Fruit fly (Drosophila melanogaster) whole organism, embryonic: ENCODE results near the gene CG16758.

ENCODE experiments used
- ATbp ChIP-seq: fragments of 200-800 bp; sonication (Bioruptor generic); optimal IDR thresholded peaks from 2 replicates; lab custom pipeline; 2017; ENCODE audit warnings: missing biosample characterization, mild to moderate bottlenecking, missing genetic modification characterization, missing genetic modification reagents
- Awh ChIP-seq: fragments of 200-800 bp; sonication (Bioruptor generic); IDR thresholded peaks from 2 replicates; pipeline ENCODE4, ENCODE4 v1.3.6; 2022; ENCODE audit warnings: missing biosample characterization, missing genetic modification characterization
- Blimp-1 ChIP-seq: fragments of 200-800 bp; sonication (Bioruptor generic); optimal IDR thresholded peaks from 3 replicates; lab custom pipeline; 2018; ENCODE audit warnings: missing biosample characterization, missing genetic modification characterization, mild to moderate bottlenecking, moderate library complexity, missing genetic modification reagents
- CG12236 ChIP-seq: fragments of 200-800 bp; sonication (Bioruptor generic); optimal IDR thresholded peaks from 2 replicates; lab custom pipeline; 2016; ENCODE audit warnings: missing biosample characterization, missing genetic modification characterization
- CG12391 ChIP-seq: fragments of 200-800 bp; sonication (Bioruptor generic); optimal IDR thresholded peaks from 3 replicates; lab custom pipeline; 2018; ENCODE audit warnings: missing biosample characterization, mild to moderate bottlenecking, missing genetic modification characterization, moderate library complexity
- CG15601 ChIP-seq: fragments of 200-800 bp; sonication (Bioruptor generic); optimal IDR thresholded peaks from 3 replicates; lab custom pipeline; 2019; ENCODE audit warnings: missing biosample characterization, mild to moderate bottlenecking, missing genetic modification characterization, moderate library complexity
- CG17361 ChIP-seq: fragments of 200-800 bp; sonication (Bioruptor generic); IDR thresholded peaks from 3 replicates; pipeline ENCODE4 v1.3.6; 2022; ENCODE audit warnings: missing biosample characterization, missing genetic modification characterization
- CG17912 ChIP-seq: fragments of 200-800 bp; sonication (Bioruptor generic); optimal IDR thresholded peaks from 2 replicates; lab custom pipeline; 2018; ENCODE audit warnings: missing biosample characterization, mild to moderate bottlenecking, missing genetic modification characterization
- CG18599 ChIP-seq: fragments of 200-800 bp; sonication (Bioruptor generic); optimal IDR thresholded peaks from 3 replicates; lab custom pipeline; 2017; ENCODE audit warnings: missing biosample characterization, missing genetic modification characterization, mild to moderate bottlenecking, moderate library complexity, missing genetic modification reagents
- CG18619 ChIP-seq: fragments of 200-800 bp; sonication (Bioruptor generic); optimal IDR thresholded peaks from 3 replicates; lab custom pipeline; 2017; ENCODE audit warnings: missing biosample characterization, mild to moderate bottlenecking, missing genetic modification characterization
- CG2116 ChIP-seq: fragments of 200-800 bp; sonication (Bioruptor generic); optimal IDR thresholded peaks from 3 replicates; lab custom pipeline; 2018; ENCODE audit warnings: missing biosample characterization, mild to moderate bottlenecking, missing genetic modification characterization
- CG32532 ChIP-seq: fragments of 200-800 bp; sonication (Bioruptor generic); IDR thresholded peaks from 2 replicates; pipeline ENCODE4 v1.3.6; 2022; ENCODE audit warnings: missing biosample characterization, missing genetic modification characterization
- CG6175 ChIP-seq: fragments of 200-800 bp; sonication (Bioruptor generic); IDR thresholded peaks from 3 replicates; pipeline ENCODE4 v1.3.6; 2022; ENCODE audit warnings: missing biosample characterization, missing genetic modification characterization
- CG6272 ChIP-seq: fragments of 200-800 bp; sonication (Bioruptor generic); IDR thresholded peaks from 2 replicates; pipeline ENCODE4 v1.3.6; 2022; ENCODE audit warnings: missing biosample characterization, missing genetic modification characterization
- CG8290 ChIP-seq, 3 experiments: fragments of 200-800 bp; sonication (Bioruptor generic); optimal IDR thresholded peaks; 2 replicates each; lab custom pipeline; 2016 to 2019; ENCODE audit warnings: missing biosample characterization in 3 of 3, missing genetic modification characterization in 3 of 3, mild to moderate bottlenecking in 2 of 3, moderate library complexity in 1 of 3
- CrebB ChIP-seq: fragments of 200-800 bp; sonication (Bioruptor generic); optimal IDR thresholded peaks from 3 replicates; lab custom pipeline; 2018; ENCODE audit warnings: missing biosample characterization, mild to moderate bottlenecking, missing genetic modification characterization
- Doc3 ChIP-seq: fragments of 200-800 bp; sonication (Bioruptor generic); IDR thresholded peaks from 3 replicates; pipeline ENCODE4 v1.3.6; 2022; ENCODE audit warnings: missing biosample characterization, missing genetic modification characterization; ENCODE audit not compliant: partially characterized antibody
- Drgx ChIP-seq: fragments of 200-800 bp; sonication (Bioruptor generic); IDR thresholded peaks from 2 replicates; pipeline ENCODE4 v1.3.6; 2022; ENCODE audit warnings: missing biosample characterization, missing genetic modification characterization
- Ets97D ChIP-seq: fragments of 200-800 bp; sonication (Bioruptor generic); optimal IDR thresholded peaks from 3 replicates; lab custom pipeline; 2016; ENCODE audit warnings: missing biosample characterization, missing genetic modification characterization
- HLH4C ChIP-seq: fragments of 200-800 bp; sonication (Bioruptor generic); IDR thresholded peaks from 3 replicates; pipeline ENCODE4 v1.3.6; 2022; ENCODE audit warnings: missing biosample characterization, missing genetic modification characterization; ENCODE audit not compliant: partially characterized antibody
- Hr51 ChIP-seq, 2 experiments: fragments of 200-800 bp; sonication (Bioruptor generic); optimal IDR thresholded peaks; 2 replicates in 1 of 2; 3 replicates in 1 of 2; lab custom pipeline; 2016 to 2018; ENCODE audit warnings: missing biosample characterization in 2 of 2, missing genetic modification characterization in 2 of 2, mild to moderate bottlenecking in 1 of 2, moderate library complexity in 1 of 2
- Hr78 ChIP-seq, 2 experiments: fragments of 200-800 bp in 1 of 2; fragments of >200 bp in 1 of 2; sonication (Bioruptor generic) in 1 of 2; optimal IDR thresholded peaks; 2 replicates each; lab custom pipeline; 2017 to 2019; ENCODE audit warnings: missing biosample characterization in 2 of 2, missing genetic modification characterization in 2 of 2, mild to moderate bottlenecking in 1 of 2, moderate library complexity in 1 of 2
- Meics ChIP-seq: fragments of 200-800 bp; sonication (Bioruptor generic); optimal IDR thresholded peaks from 2 replicates; lab custom pipeline; 2017; ENCODE audit warnings: missing biosample characterization, mild to moderate bottlenecking, missing genetic modification characterization
- Nf-YC ChIP-seq: fragments of 200-800 bp; optimal IDR thresholded peaks from 3 replicates; lab custom pipeline; 2019; ENCODE audit warnings: missing biosample characterization, mild to moderate bottlenecking, missing genetic modification characterization, moderate library complexity
- Sox102F ChIP-seq: fragments of 200-800 bp; sonication (Bioruptor generic); optimal IDR thresholded peaks from 2 replicates; lab custom pipeline; 2018; ENCODE audit warnings: missing biosample characterization, mild to moderate bottlenecking, missing genetic modification characterization, moderate library complexity
- ash1 ChIP-seq: fragments of 200-800 bp; sonication (Bioruptor generic); optimal IDR thresholded peaks from 2 replicates; lab custom pipeline; 2018; ENCODE audit warnings: missing biosample characterization, mild to moderate bottlenecking, missing genetic modification characterization
- ci ChIP-seq: fragments of 200-800 bp; sonication (Bioruptor generic); IDR thresholded peaks from 3 replicates; pipeline ENCODE4 v1.3.6; 2022; ENCODE audit warnings: missing biosample characterization, missing genetic modification characterization
- crp ChIP-seq, 2 experiments: fragments of 200-800 bp; sonication (Bioruptor generic); optimal IDR thresholded peaks; 2 replicates in 1 of 2; 3 replicates in 1 of 2; lab custom pipeline; 2017; ENCODE audit warnings: missing biosample characterization in 2 of 2, missing genetic modification characterization in 2 of 2, mild to moderate bottlenecking in 1 of 2, moderate library complexity in 1 of 2
- dan ChIP-seq: fragments of 200-800 bp; sonication (Bioruptor generic); IDR thresholded peaks from 2 replicates; pipeline ENCODE4 v1.3.6; 2022; ENCODE audit warnings: missing biosample characterization, missing genetic modification characterization
- dmrt99B ChIP-seq: fragments of 200-800 bp; sonication (Bioruptor generic); optimal IDR thresholded peaks from 2 replicates; lab custom pipeline; 2018; ENCODE audit warnings: missing biosample characterization, mild to moderate bottlenecking, missing genetic modification characterization, moderate library complexity
- dpn ChIP-seq, 2 experiments: fragments of 200-800 bp; sonication (Bioruptor generic); optimal IDR thresholded peaks; 3 replicates each; lab custom pipeline; 2016; ENCODE audit warnings: missing biosample characterization in 2 of 2, missing genetic modification characterization in 2 of 2
- fd102C ChIP-seq: fragments of 200-800 bp; sonication (Bioruptor generic); optimal IDR thresholded peaks from 2 replicates; lab custom pipeline; 2018; ENCODE audit warnings: missing biosample characterization, mild to moderate bottlenecking, missing genetic modification characterization, moderate library complexity
- gfzf ChIP-seq: fragments of 200-800 bp; sonication (Bioruptor generic); optimal IDR thresholded peaks from 2 replicates; lab custom pipeline; 2016; ENCODE audit warnings: missing biosample characterization, mild to moderate bottlenecking, missing genetic modification characterization, moderate library complexity
- kay ChIP-seq: fragments of 200-800 bp; sonication (Bioruptor generic); optimal IDR thresholded peaks from 2 replicates; lab custom pipeline; 2016; ENCODE audit warnings: missing biosample characterization, missing genetic modification characterization
- kni ChIP-seq: fragments of 200-800 bp; sonication (Bioruptor generic); optimal IDR thresholded peaks from 3 replicates; lab custom pipeline; 2017; ENCODE audit warnings: mild to moderate bottlenecking, missing biosample characterization, missing genetic modification reagents, missing genetic modification characterization
- luna ChIP-seq: fragments of 200-800 bp; sonication (Bioruptor generic); optimal IDR thresholded peaks from 2 replicates; lab custom pipeline; 2016; ENCODE audit warnings: missing biosample characterization, missing genetic modification characterization
- mirr ChIP-seq: fragments of 200-800 bp; sonication (Bioruptor generic); optimal IDR thresholded peaks from 3 replicates; lab custom pipeline; 2018; ENCODE audit warnings: missing biosample characterization, mild to moderate bottlenecking, missing genetic modification characterization
- row ChIP-seq: fragments of 200-800 bp; sonication (Bioruptor generic); IDR thresholded peaks from 3 replicates; pipeline ENCODE4 v1.3.6; 2022; ENCODE audit warnings: missing biosample characterization, missing genetic modification characterization
- seq ChIP-seq: fragments of 200-800 bp; sonication (Bioruptor generic); IDR thresholded peaks from 2 replicates; pipeline ENCODE4 v1.3.6; 2022; ENCODE audit warnings: missing biosample characterization, missing genetic modification characterization

CG16758 gene

dm6 chr3L:2548932-2549331 lies 45.5 kb upstream of the CG16758 start (continued):
- TF ChIP-seq CG32532 (GFP tag; lab: Robert Waterston, UW) = no peak
- TF ChIP-seq Hr51 (GFP tag; optimal IDR thresholded peaks at IDR 0.05; lab: Kevin White, UChicago) = no peak
- peak; percentile 36 for TF ChIP-seq dmrt99B
- no peak for TF ChIP-seq Meics
- TF ChIP-seq luna (GFP tag; lab: Kevin White, UChicago) = no peak
- TF ChIP-seq CG18599 (GFP tag; lab: Kevin White, UChicago) = peak; percentile 59
- TF ChIP-seq gfzf (GFP tag; lab: Kevin White, UChicago) = no peak
- no peak for TF ChIP-seq Doc3 (GFP tag; lab: Robert Waterston, UW)
- TF ChIP-seq CrebB (tag; lab: Kevin White, UChicago) = no peak
- TF ChIP-seq fd102C = no peak
- TF ChIP-seq CG2116 = no peak
- no peak for TF ChIP-seq CG17361
- TF ChIP-seq kni (GFP tag; lab: Kevin White, UChicago) = no peak
- no peak for TF ChIP-seq CG15601 (tag; lab: Kevin White, UChicago)
- no peak for TF ChIP-seq ash1 (GFP tag; lab: Kevin White, UChicago)
- no peak for TF ChIP-seq kay (GFP tag; lab: Kevin White, UChicago)
- TF ChIP-seq dpn (GFP tag; optimal IDR thresholded peaks at IDR 0.05; lab: Kevin White, UChicago) = no peak
- no peak for TF ChIP-seq dan (GFP tag; lab: Robert Waterston, UW)
- TF ChIP-seq CG6272 = no peak
- no peak for TF ChIP-seq CG12391
- no peak for TF ChIP-seq Nf-YC (tag; lab: Kevin White, UChicago)
- no peak for TF ChIP-seq Awh (GFP tag; lab: Robert Waterston, UW)
- TF ChIP-seq CG6175 (GFP tag; lab: Robert Waterston, UW) = no peak
- no peak for TF ChIP-seq crp (GFP tag; optimal IDR thresholded peaks at IDR 0.05; lab: Kevin White, UChicago)
- no peak for TF ChIP-seq Ets97D (GFP tag; lab: Kevin White, UChicago)
- TF ChIP-seq CG8290 (GFP tag; optimal IDR thresholded peaks at IDR 0.05; lab: Kevin White, UChicago) = no peak
- TF ChIP-seq CG8290 (tag; optimal IDR thresholded peaks at IDR 0.05; lab: Kevin White, UChicago) = no peak
- no peak for TF ChIP-seq mirr
- peak; percentile 55 for TF ChIP-seq Blimp-1 (GFP tag; lab: Kevin White, UChicago)
- TF ChIP-seq HLH4C = no peak
- TF ChIP-seq, all 482 proteins: peak for 35

dm6 chr3L:2545913-2546312 lies 42.5 kb upstream of the CG16758 start:
- TF ChIP-seq Hr78 (GFP tag; optimal IDR thresholded peaks at IDR 0.05; lab: Kevin White, UChicago) = peak in 1 of 2 experiments; percentile 50
- TF ChIP-seq CG12236 (GFP tag; lab: Kevin White, UChicago) = no peak
- TF ChIP-seq ATbp = peak; percentile 9
- TF ChIP-seq ci (GFP tag; lab: Robert Waterston, UW) = peak; percentile 30; the same call in 1 of the 3 replicates
- TF ChIP-seq Awh (GFP tag; lab: Robert Waterston, UW) = 0 out of 2 replicates have a peak, but pooled peaks have one; percentile 17
- TF ChIP-seq Blimp-1 (GFP tag; lab: Kevin White, UChicago) = peak; percentile 90

dm6 chr3L:2545077-2545453 lies 41.7 kb upstream of the CG16758 start:
- 0 out of 2 replicates have a peak, but pooled peaks have one; percentile 6 for TF ChIP-seq Drgx (GFP tag; lab: Robert Waterston, UW)
- TF ChIP-seq Sox102F (GFP tag; lab: Kevin White, UChicago) = no peak
- TF ChIP-seq CG18619 (GFP tag; lab: Kevin White, UChicago) = no peak
- TF ChIP-seq CG17912 (GFP tag; lab: Kevin White, UChicago) = no peak
- no peak for TF ChIP-seq seq
- no peak for TF ChIP-seq row
